Fruit fly (Drosophila melanogaster) whole organism, wandering third instar larva: Measurements from ENCODE around the gene CG8578.

Experiments
- Abd-B ChIP-seq: fragments of >200 bp; optimal IDR thresholded peaks from 2 replicates; lab custom pipeline; 2017; ENCODE audit warnings: missing biosample characterization, missing genetic modification characterization
- CG32264 ChIP-seq: fragments of 200-800 bp; sonication (Bioruptor generic); optimal IDR thresholded peaks from 2 replicates; lab custom pipeline; 2016; ENCODE audit warnings: missing biosample characterization, missing genetic modification characterization
- Dfd ChIP-seq: fragments of >200 bp; optimal IDR thresholded peaks from 2 replicates; lab custom pipeline; 2017; ENCODE audit warnings: missing biosample characterization, missing genetic modification characterization
- Rel ChIP-seq, 2 experiments: fragments of 200-800 bp; sonication (Bioruptor generic) in 1 of 2; optimal IDR thresholded peaks; 2 replicates in 1 of 2; 3 replicates in 1 of 2; lab custom pipeline; 2016 to 2019; ENCODE audit warnings: mild to moderate bottlenecking in 2 of 2, missing biosample characterization in 2 of 2, missing genetic modification characterization in 2 of 2, moderate library complexity in 1 of 2
- ey ChIP-seq: fragments of 200-800 bp; sonication (Bioruptor generic); optimal IDR thresholded peaks from 2 replicates; lab custom pipeline; 2016; ENCODE audit warnings: missing biosample characterization, missing genetic modification characterization
- h ChIP-seq: fragments of 200-800 bp; sonication (Bioruptor generic); optimal IDR thresholded peaks from 3 replicates; lab custom pipeline; 2016; ENCODE audit warnings: missing biosample characterization, mild to moderate bottlenecking, missing genetic modification characterization

dm6 chrX:15803764-15804563, 40.3 kb upstream of the CG8578 start, which contains the start of the genes PGRP-LE and sd:
- TF ChIP-seq Rel (GFP tag; optimal IDR thresholded peaks at IDR 0.05; lab: Kevin White, UChicago) = peak; percentile 33
- TF ChIP-seq Rel (tag; optimal IDR thresholded peaks at IDR 0.05; lab: Kevin White, UChicago) = no peak
- TF ChIP-seq CG32264 = no peak
- no peak for TF ChIP-seq h (GFP tag; lab: Kevin White, UChicago)
- no peak for TF ChIP-seq ey (GFP tag; lab: Kevin White, UChicago)
- no peak for TF ChIP-seq Abd-B (GFP tag; lab: Kevin White, UChicago)
- TF ChIP-seq Dfd (GFP tag; lab: Kevin White, UChicago) = no peak
